Worm (Caenorhabditis elegans): ENCODE measurements around the gene gur-3.

Gene gur-3

ce11 chrX:10412425-10412824, 6.3 kb upstream of the gur-3 start, which contains the start of gene acr-8:
Gene acr-8, plus strand, starts transcription at chrX:10412725.
- TF ChIP-seq lin-15B (tag; optimal IDR thresholded peaks at IDR 0.05) (no peak), unc-62 (GFP tag; optimal IDR thresholded peaks at IDR 0.05) (no peak)

ce11 chrX:10410539-10410938, 4.4 kb upstream of the gur-3 start:
- TF ChIP-seq unc-39 (tag; optimal IDR thresholded peaks at IDR 0.05): no peak
- TF ChIP-seq sea-2 (GFP tag; optimal IDR thresholded peaks at IDR 0.05): no peak
- TF ChIP-seq mml-1 (tag; optimal IDR thresholded peaks at IDR 0.05): no peak
- TF ChIP-seq nhr-12 (tag; optimal IDR thresholded peaks at IDR 0.05): no peak
- TF ChIP-seq jun-1 (tag; optimal IDR thresholded peaks at IDR 0.05): no peak
- TF ChIP-seq snpc-4 (tag; optimal IDR thresholded peaks at IDR 0.05): no peak
- TF ChIP-seq nhr-28 (tag; optimal IDR thresholded peaks at IDR 0.05): no peak
- no peak for TF ChIP-seq fkh-2 (tag; optimal IDR thresholded peaks at IDR 0.05)
- no peak for TF ChIP-seq elt-3 (tag; optimal IDR thresholded peaks at IDR 0.05)
- TF ChIP-seq hmg-11 (tag; optimal IDR thresholded peaks at IDR 0.05): no peak
- TF ChIP-seq lin-15B (tag; optimal IDR thresholded peaks at IDR 0.05): no peak
- TF ChIP-seq nhr-25 (tag; optimal IDR thresholded peaks at IDR 0.05): no peak

ce11 chrX:10406850-10407249, 747 bp upstream of the gur-3 start, which contains the start of gene ZC504.1:
Gene ZC504.1, plus strand, starts transcription at chrX:10407150.
- TF ChIP-seq ceh-82 (tag; optimal IDR thresholded peaks at IDR 0.05) (no peak), daf-12 (tag; optimal IDR thresholded peaks at IDR 0.05) (no peak), aly-2 (tag; optimal IDR thresholded peaks at IDR 0.05) (no peak), egl-5 (tag; optimal IDR thresholded peaks at IDR 0.05) (no peak), skn-1 (tag; optimal IDR thresholded peaks at IDR 0.05) (no peak), tbx-2 (tag; optimal IDR thresholded peaks at IDR 0.05) (no peak), fkh-2 (tag; optimal IDR thresholded peaks at IDR 0.05) (no peak), jun-1 (tag; optimal IDR thresholded peaks at IDR 0.05) (no peak), ceh-9 (tag; optimal IDR thresholded peaks at IDR 0.05) (no peak), pha-4 (tag; optimal IDR thresholded peaks at IDR 0.05) (no peak), eor-1 (tag; optimal IDR thresholded peaks at IDR 0.05) (no peak), lin-15B (tag; optimal IDR thresholded peaks at IDR 0.05) (no peak)

DNA sequence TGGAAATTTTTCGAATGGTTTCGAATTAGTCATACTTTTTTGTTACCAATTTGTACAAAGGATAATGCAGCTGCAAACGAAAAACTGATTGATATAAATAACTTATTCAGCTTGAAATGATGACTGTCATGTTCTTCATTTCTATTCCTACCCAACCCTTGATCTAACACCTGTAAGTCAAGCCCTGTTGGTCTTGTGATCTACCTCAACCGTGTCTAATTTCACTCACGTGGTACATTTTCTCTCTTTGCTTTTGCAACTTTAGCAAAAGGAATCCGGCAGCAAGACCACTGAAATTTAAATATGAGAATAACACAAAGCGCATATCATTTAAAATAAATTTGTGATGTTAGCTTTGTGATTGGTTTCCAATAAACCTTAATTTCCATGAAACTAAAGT, 2.1 kb downstream of the gur-3 start:
- TF ChIP-seq elt-3 (tag; optimal IDR thresholded peaks at IDR 0.05) (no peak), sea-2 (GFP tag; optimal IDR thresholded peaks at IDR 0.05) (no peak), mdl-1 (tag; optimal IDR thresholded peaks at IDR 0.05) (no peak), pqm-1 (tag; optimal IDR thresholded peaks at IDR 0.05) (no peak), nfya-1 (tag; optimal IDR thresholded peaks at IDR 0.05; ENCODE audit: insufficient read depth) (no peak), nhr-28 (tag; optimal IDR thresholded peaks at IDR 0.05) (no peak), snpc-4 (tag; optimal IDR thresholded peaks at IDR 0.05) (no peak), egl-5 (tag; optimal IDR thresholded peaks at IDR 0.05) (no peak), ZK546.5 (tag; optimal IDR thresholded peaks at IDR 0.05) (no peak), lin-39 (tag; optimal IDR thresholded peaks at IDR 0.05) (no peak), ceh-9 (tag; optimal IDR thresholded peaks at IDR 0.05) (no peak), eor-1 (tag; optimal IDR thresholded peaks at IDR 0.05) (no peak), elt-1 (tag; optimal IDR thresholded peaks at IDR 0.05) (no peak), lsy-12 (tag; optimal IDR thresholded peaks at IDR 0.05) (no peak)

DNA sequence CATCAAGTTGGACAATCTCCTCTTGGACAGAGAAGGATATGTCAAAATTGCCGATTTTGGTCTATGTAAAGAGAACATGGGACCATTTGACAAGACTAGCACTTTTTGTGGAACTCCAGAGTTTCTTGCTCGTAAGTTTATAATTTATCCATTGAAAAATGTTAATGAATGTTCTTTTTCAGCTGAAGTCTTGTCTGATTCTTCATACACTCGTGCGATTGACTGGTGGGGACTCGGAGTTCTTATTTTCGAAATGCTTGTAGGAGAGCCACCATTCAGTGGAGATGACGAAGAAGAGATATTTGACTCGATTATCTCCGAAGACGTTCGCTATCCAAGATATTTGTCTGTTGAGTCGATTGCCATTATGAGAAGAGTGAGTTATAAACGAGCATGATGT, 5.0 kb downstream of the gur-3 start:
- no peak for TF ChIP-seq tbx-2 (tag; optimal IDR thresholded peaks at IDR 0.05)
- no peak for TF ChIP-seq nhr-28 (tag; optimal IDR thresholded peaks at IDR 0.05)
- no peak for TF ChIP-seq nhr-76 (tag; optimal IDR thresholded peaks at IDR 0.05)
- TF ChIP-seq egl-27 (tag; optimal IDR thresholded peaks at IDR 0.05): no peak
- TF ChIP-seq lsy-12 (tag; optimal IDR thresholded peaks at IDR 0.05): no peak
- no peak for TF ChIP-seq sea-2 (GFP tag; optimal IDR thresholded peaks at IDR 0.05)
- no peak for TF ChIP-seq nhr-23 (tag; optimal IDR thresholded peaks at IDR 0.05)
- no peak for TF ChIP-seq ztf-11 (tag; optimal IDR thresholded peaks at IDR 0.05)
- no peak for TF ChIP-seq fos-1 (tag; optimal IDR thresholded peaks at IDR 0.05)
- no peak for TF ChIP-seq nhr-12 (tag; optimal IDR thresholded peaks at IDR 0.05)
- no peak for TF ChIP-seq unc-62 (GFP tag; optimal IDR thresholded peaks at IDR 0.05)
- TF ChIP-seq nhr-237 (tag; optimal IDR thresholded peaks at IDR 0.05): no peak
- TF ChIP-seq pha-4 (tag; optimal IDR thresholded peaks at IDR 0.05): no peak
- TF ChIP-seq ZK546.5 (tag; optimal IDR thresholded peaks at IDR 0.05): no peak
- TF ChIP-seq eor-1 (tag; optimal IDR thresholded peaks at IDR 0.05): no peak
- no peak for TF ChIP-seq nhr-77 (tag; optimal IDR thresholded peaks at IDR 0.05)
- TF ChIP-seq elt-2 (tag; optimal IDR thresholded peaks at IDR 0.05): no peak
- TF ChIP-seq lin-39 (tag; optimal IDR thresholded peaks at IDR 0.05): no peak
- no peak for TF ChIP-seq zag-1 (tag; optimal IDR thresholded peaks at IDR 0.05)
- TF ChIP-seq hmg-11 (tag; optimal IDR thresholded peaks at IDR 0.05): no peak

Measured in whole organism, L3 larva.